Fruit fly (Drosophila melanogaster) whole organism, wandering third instar larva: ENCODE data around the gene CG33947.
A peak's percentile ranks its signal among the peaks of the same experiment; 100 is the strongest.
"Not testable (repeated sequence)": the region's sequence is repeated elsewhere in the genome, so short reads cannot be mapped to it uniquely, and the experiment has no call there.

Experiments used
- Abd-B ChIP-seq: fragments of >200 bp; optimal IDR thresholded peaks from 2 replicates; lab custom pipeline; 2017; ENCODE audit warnings: missing biosample characterization, missing genetic modification characterization
- CG32264 ChIP-seq: fragments of 200-800 bp; sonication (Bioruptor generic); optimal IDR thresholded peaks from 2 replicates; lab custom pipeline; 2016; ENCODE audit warnings: missing biosample characterization, missing genetic modification characterization
- CG9705 ChIP-seq: fragments of 200-800 bp; sonication (Bioruptor generic); optimal IDR thresholded peaks from 2 replicates; lab custom pipeline; 2018; ENCODE audit warnings: missing biosample characterization, mild to moderate bottlenecking, missing genetic modification characterization
- CrebA ChIP-seq: fragments of 200-800 bp; sonication (Bioruptor generic); optimal IDR thresholded peaks from 2 replicates; lab custom pipeline; 2016; ENCODE audit warnings: missing biosample characterization, mild to moderate bottlenecking, missing genetic modification characterization, borderline replicate concordance
- Hr78 ChIP-seq: fragments of >200 bp; optimal IDR thresholded peaks from 2 replicates; lab custom pipeline; 2017; ENCODE audit warnings: missing biosample characterization, missing genetic modification characterization
- Hr83 ChIP-seq: fragments of 200-300 bp; sonication (Bioruptor generic); optimal IDR thresholded peaks from 2 replicates; lab custom pipeline; 2016; ENCODE audit warnings: missing biosample characterization, mild to moderate bottlenecking, missing genetic modification characterization, moderate library complexity; ENCODE audit not compliant: poor library complexity, severe bottlenecking
- Sp1 ChIP-seq: fragments of 200-800 bp; sonication (Bioruptor generic); optimal IDR thresholded peaks from 3 replicates; lab custom pipeline; 2019; ENCODE audit warnings: missing biosample characterization, mild to moderate bottlenecking, missing genetic modification characterization, moderate library complexity
- Vsx2 ChIP-seq: fragments of 200-300, 225-300 bp; sonication (Bioruptor generic); optimal IDR thresholded peaks from 2 replicates; lab custom pipeline; 2018; ENCODE audit warnings: missing biosample characterization, missing genetic modification characterization; ENCODE audit not compliant: partially characterized antibody
- br ChIP-seq: fragments of 200-800 bp; sonication (Bioruptor generic); optimal IDR thresholded peaks from 2 replicates; lab custom pipeline; 2016; ENCODE audit warnings: missing biosample characterization, missing genetic modification characterization
- brk ChIP-seq: fragments of 200-800 bp; sonication (Bioruptor generic); optimal IDR thresholded peaks from 2 replicates; lab custom pipeline; 2016; ENCODE audit warnings: missing biosample characterization, mild to moderate bottlenecking, missing genetic modification characterization
- dmrt93B ChIP-seq: fragments of 200-800 bp; sonication (Bioruptor generic); optimal IDR thresholded peaks from 2 replicates; lab custom pipeline; 2018; ENCODE audit warnings: missing biosample characterization, mild to moderate bottlenecking, missing genetic modification characterization
- dsf ChIP-seq: sonication (Bioruptor generic); optimal IDR thresholded peaks from 2 replicates; lab custom pipeline; 2016; ENCODE audit warnings: missing biosample characterization, missing genetic modification characterization, borderline replicate concordance
- ey ChIP-seq: fragments of 200-800 bp; sonication (Bioruptor generic); optimal IDR thresholded peaks from 2 replicates; lab custom pipeline; 2016; ENCODE audit warnings: missing biosample characterization, missing genetic modification characterization
- foxo ChIP-seq, 2 experiments: fragments of 200-800 bp; sonication (Bioruptor generic); optimal IDR thresholded peaks; 2 replicates in 1 of 2; 3 replicates in 1 of 2; lab custom pipeline; 2016 to 2017; ENCODE audit warnings: missing biosample characterization in 2 of 2, missing genetic modification characterization in 2 of 2
- lola ChIP-seq: fragments of >200 bp; optimal IDR thresholded peaks from 2 replicates; lab custom pipeline; 2017; ENCODE audit warnings: missing biosample characterization, missing genetic modification characterization
- pan ChIP-seq: fragments of >200 bp; optimal IDR thresholded peaks from 2 replicates; lab custom pipeline; 2017
- sv ChIP-seq: fragments of 200-800 bp; sonication (Bioruptor generic); optimal IDR thresholded peaks from 3 replicates; lab custom pipeline; 2016; ENCODE audit warnings: missing biosample characterization, missing genetic modification characterization

CG33947 gene

dm6 chr3L:11132055-11132454 lies 35.8 kb downstream of the CG33947 start, which contains the start of gene CG32074:
Gene CG32074 (minus strand): TSS chr3L:11132322.
- TF ChIP-seq brk, dmrt93B, Hr83 (GFP tag; lab: Kevin White, UChicago): not testable (repeated sequence)

dm6 chr3L:11134886-11135285 lies 38.6 kb downstream of the CG33947 start, which contains the start of gene CG14143:
Gene CG14143 (plus strand): TSS chr3L:11134987.
- not testable (repeated sequence) for TF ChIP-seq Abd-B, sv, brk (GFP tag; lab: Kevin White, UChicago)

- TF ChIP-seq lola (no peak), CrebA (GFP tag; lab: Kevin White, UChicago) (peak; percentile 20)
Observed at dm6 chr3L:11135846-11136245, 39.5 kb downstream of the CG33947 start, which contains the start of gene IRSp53. Gene IRSp53 (plus strand): TSS chr3L:11136049.

- TF ChIP-seq foxo (GFP tag; optimal IDR thresholded peaks at IDR 0.05; lab: Kevin White, UChicago) (no peak), pan (lab: Kevin White, UChicago) (no peak), brk (GFP tag; lab: Kevin White, UChicago) (no peak), ey (GFP tag; lab: Kevin White, UChicago) (no peak)
Observed at dm6 chr3L:11136349-11136748, 40.1 kb downstream of the CG33947 start.

dm6 chr3L:11138862-11139261 lies 42.6 kb downstream of the CG33947 start:
- TF ChIP-seq CrebA (GFP tag; lab: Kevin White, UChicago) (no peak), Hr78 (GFP tag; lab: Kevin White, UChicago) (no peak), foxo (GFP tag; optimal IDR thresholded peaks at IDR 0.05; lab: Kevin White, UChicago) (no peak), pan (lab: Kevin White, UChicago) (no peak), CG32264 (GFP tag; lab: Kevin White, UChicago) (no peak)

- TF ChIP-seq CG9705 (GFP tag; lab: Kevin White, UChicago) (no peak), Hr83 (GFP tag; lab: Kevin White, UChicago) (no peak), pan (lab: Kevin White, UChicago) (no peak)
Observed at dm6 chr3L:11145065-11145464, 48.8 kb downstream of the CG33947 start.

dm6 chr3L:11147675-11148074 lies 51.4 kb downstream of the CG33947 start:
- TF ChIP-seq Vsx2 (GFP tag; lab: Kevin White, UChicago) (no peak), dsf (GFP tag; lab: Kevin White, UChicago) (no peak), dmrt93B (GFP tag; lab: Kevin White, UChicago) (no peak), br (no peak), Abd-B (GFP tag; lab: Kevin White, UChicago) (no peak), Sp1 (GFP tag; lab: Kevin White, UChicago) (no peak), lola (no peak)
